Worm (Caenorhabditis elegans) whole organism, L4 larva: ENCODE results near the gene T05B11.4.
A peak's percentile ranks its signal among the peaks of the same experiment; 100 is the strongest.

Experiments used
- D1046.2 ChIP-seq: fragments of 200-800 bp; sonication (Bioruptor generic); IDR thresholded peaks from 2 replicates; pipeline ENCODE4 v1.3.6; 2022; ENCODE audit warnings: missing genetic modification characterization, missing compliant biosample characterization
- F37D6.2 ChIP-seq: sonication (generic microtip); optimal IDR thresholded peaks from 2 replicates; lab custom pipeline; 2016; ENCODE audit warnings: mild to moderate bottlenecking, missing genetic modification characterization, missing compliant biosample characterization
- R02D3.7 ChIP-seq: fragments of 150-350 bp; sonication (generic microtip); optimal IDR thresholded peaks from 3 replicates; lab custom pipeline; 2014; ENCODE audit warnings: missing biosample characterization, missing genetic modification characterization
- Y75B8A.6 ChIP-seq: fragments of 200-800 bp; sonication (Bioruptor generic); IDR thresholded peaks from 2 replicates; pipeline ENCODE4 v1.3.6; 2022; ENCODE audit warnings: missing genetic modification reagents, missing genetic modification characterization, missing compliant biosample characterization
- ama-1 ChIP-seq: fragments of 150-350 bp; optimal IDR thresholded peaks from 2 replicates; lab custom pipeline; 2014; ENCODE audit warnings: inconsistent platforms, mixed read lengths
- arid-1 ChIP-seq: fragments of 200-800 bp; sonication (Bioruptor generic); conservative IDR thresholded peaks from 2 replicates; pipeline ENCODE4 v1.3.6; 2022; ENCODE audit warnings: missing genetic modification reagents, missing genetic modification characterization, missing compliant biosample characterization
- attf-4 ChIP-seq: sonication (generic microtip); optimal IDR thresholded peaks from 3 replicates; lab custom pipeline; 2017; ENCODE audit warnings: missing biosample characterization, missing genetic modification characterization
- ceh-28 ChIP-seq: fragments of 150-350 bp; optimal IDR thresholded peaks from 2 replicates; lab custom pipeline; 2014; ENCODE audit warnings: missing biosample characterization, missing genetic modification reagents, missing genetic modification characterization
- ceh-62 ChIP-seq: sonication (generic microtip); optimal IDR thresholded peaks from 2 replicates; lab custom pipeline; 2017; ENCODE audit warnings: missing biosample characterization, missing genetic modification characterization
- ceh-82 ChIP-seq: sonication (generic microtip); optimal IDR thresholded peaks from 2 replicates; lab custom pipeline; 2017; ENCODE audit warnings: missing biosample characterization, missing genetic modification characterization
- daf-8 ChIP-seq: fragments of 200-800 bp; sonication (Bioruptor generic); IDR thresholded peaks from 2 replicates; pipeline ENCODE4 v1.3.6; 2022; ENCODE audit warnings: missing genetic modification characterization, missing compliant biosample characterization
- dmd-6 ChIP-seq: fragments of 200-800 bp; sonication (Bioruptor generic); IDR thresholded peaks from 2 replicates; pipeline ENCODE4 v1.3.6; 2022; ENCODE audit warnings: missing genetic modification reagents, missing genetic modification characterization, missing compliant biosample characterization
- dmd-8 ChIP-seq: fragments of 200-800 bp; sonication (Bioruptor generic); IDR thresholded peaks from 2 replicates; pipeline ENCODE4 v1.3.6; 2022; ENCODE audit warnings: missing genetic modification characterization, missing compliant biosample characterization
- dpl-1 ChIP-seq: fragments of 150-350 bp; optimal IDR thresholded peaks from 2 replicates; lab custom pipeline; 2014; ENCODE audit warnings: missing biosample characterization, missing genetic modification reagents, missing genetic modification characterization
- dve-1 ChIP-seq: sonication (generic microtip); optimal IDR thresholded peaks from 2 replicates; lab custom pipeline; 2017; ENCODE audit warnings: antibody characterized with exemption, mild to moderate bottlenecking, missing genetic modification characterization, missing compliant biosample characterization; ENCODE audit not compliant: insufficient read depth
- fkh-10 ChIP-seq: fragments of 150-350 bp; optimal IDR thresholded peaks from 2 replicates; lab custom pipeline; 2014; ENCODE audit warnings: missing biosample characterization, missing genetic modification reagents, missing genetic modification characterization
- hlh-11 ChIP-seq: fragments of 200-800 bp; sonication (Bioruptor generic); optimal IDR thresholded peaks from 2 replicates; lab custom pipeline; 2018; ENCODE audit warnings: mild to moderate bottlenecking, missing genetic modification characterization, missing compliant biosample characterization
- lim-7 ChIP-seq: fragments of 200-800 bp; sonication (Bioruptor generic); IDR thresholded peaks from 2 replicates; pipeline ENCODE4 v1.3.6; 2022; ENCODE audit warnings: missing genetic modification characterization, missing compliant biosample characterization
- lin-13 ChIP-seq: fragments of 150-350 bp; optimal IDR thresholded peaks from 2 replicates; lab custom pipeline; 2014; ENCODE audit warnings: missing biosample characterization, missing genetic modification reagents, missing genetic modification characterization
- lin-38 ChIP-seq: fragments of 200-800 bp; sonication (Bioruptor generic); IDR thresholded peaks from 2 replicates; pipeline ENCODE4 v1.3.6; 2022; ENCODE audit warnings: missing genetic modification reagents, missing genetic modification characterization, missing compliant biosample characterization
- lir-3 ChIP-seq: sonication (generic microtip); optimal IDR thresholded peaks from 2 replicates; lab custom pipeline; 2016; ENCODE audit warnings: mild to moderate bottlenecking, missing genetic modification characterization, missing compliant biosample characterization
- mep-1 ChIP-seq: fragments of 150-350 bp; sonication (generic microtip); optimal IDR thresholded peaks from 3 replicates; lab custom pipeline; 2014; ENCODE audit warnings: missing biosample characterization, missing genetic modification characterization
- mes-2 ChIP-seq: sonication (generic microtip); optimal IDR thresholded peaks from 2 replicates; lab custom pipeline; 2016; ENCODE audit warnings: missing genotype, mild to moderate bottlenecking, missing genetic modification characterization, missing compliant biosample characterization; ENCODE audit not compliant: poor library complexity, severe bottlenecking
- mxl-2 ChIP-seq: fragments of 200-800 bp; sonication (Bioruptor generic); conservative IDR thresholded peaks from 2 replicates; pipeline ENCODE4 v1.3.6; 2022; ENCODE audit warnings: missing genetic modification reagents, missing genetic modification characterization, missing compliant biosample characterization
- nhr-10 ChIP-seq: fragments of 150-350 bp; optimal IDR thresholded peaks from 2 replicates; lab custom pipeline; 2014; ENCODE audit warnings: missing biosample characterization, missing genetic modification characterization
- nhr-102 ChIP-seq: sonication (generic microtip); optimal IDR thresholded peaks from 2 replicates; lab custom pipeline; 2016; ENCODE audit warnings: mild to moderate bottlenecking, missing genetic modification characterization, moderate library complexity, missing compliant biosample characterization
- nhr-237 ChIP-seq: sonication (generic microtip); optimal IDR thresholded peaks from 2 replicates; lab custom pipeline; 2017; ENCODE audit warnings: missing biosample characterization, missing genetic modification characterization
- nhr-48 ChIP-seq: sonication (generic microtip); optimal IDR thresholded peaks from 2 replicates; lab custom pipeline; 2016; ENCODE audit warnings: mild to moderate bottlenecking, missing genetic modification characterization, missing compliant biosample characterization
- nhr-77 ChIP-seq: fragments of 150-350 bp; optimal IDR thresholded peaks from 2 replicates; lab custom pipeline; 2014; ENCODE audit warnings: missing biosample characterization, missing genetic modification characterization
- pha-4 ChIP-seq, 2 experiments: fragments of 150-350 bp in 1 of 2; fragments of 200-800 bp in 1 of 2; sonication (Bioruptor generic) in 1 of 2; IDR thresholded peaks in 1 of 2; optimal IDR thresholded peaks in 1 of 2; 2 replicates each; pipeline versions ENCODE4 v1.3.6 to Lab custom; 2014 to 2022; ENCODE audit warnings: missing genetic modification characterization in 2 of 2, missing genetic modification reagents in 2 of 2, missing biosample characterization in 1 of 2, missing compliant biosample characterization in 1 of 2
- pqm-1 ChIP-seq: sonication (generic microtip); optimal IDR thresholded peaks from 2 replicates; lab custom pipeline; 2017; ENCODE audit warnings: missing biosample characterization, missing genetic modification characterization
- snpc-1.2 ChIP-seq: fragments of 200-800 bp; sonication (Bioruptor generic); IDR thresholded peaks from 2 replicates; pipeline ENCODE4 v1.3.6; 2022; ENCODE audit warnings: missing genetic modification reagents, missing genetic modification characterization, missing compliant biosample characterization
- snpc-4 ChIP-seq: fragments of 150-350 bp; optimal IDR thresholded peaks from 2 replicates; lab custom pipeline; 2014; ENCODE audit warnings: missing biosample characterization, missing genetic modification characterization
- tra-1 ChIP-seq: fragments of 200-800 bp; sonication (Bioruptor generic); IDR thresholded peaks from 2 replicates; pipeline ENCODE4 v1.3.6; 2022; ENCODE audit warnings: missing genetic modification reagents, missing genetic modification characterization, missing compliant biosample characterization
- unc-130 ChIP-seq: sonication (generic microtip); optimal IDR thresholded peaks from 2 replicates; lab custom pipeline; 2016; ENCODE audit warnings: missing genetic modification reagents, missing genetic modification characterization, missing compliant biosample characterization
- unc-39 ChIP-seq: sonication (generic microtip); optimal IDR thresholded peaks from 2 replicates; lab custom pipeline; 2017; ENCODE audit warnings: missing biosample characterization, missing genetic modification characterization
- unc-62 ChIP-seq, 3 experiments: fragments of 150-350 bp in 1 of 3; sonication (generic microtip); optimal IDR thresholded peaks in 2 of 3; peaks in 1 of 3; 1 replicate in 1 of 3; 2 replicates in 2 of 3; lab custom pipeline; 2014 to 2017; ENCODE audit warnings: missing biosample characterization in 3 of 3, missing genetic modification characterization in 3 of 3, missing genetic modification reagents in 3 of 3, missing genotype in 1 of 3
- ztf-11 ChIP-seq: fragments of 150-350 bp; optimal IDR thresholded peaks from 2 replicates; lab custom pipeline; 2014; ENCODE audit warnings: missing biosample characterization, missing genetic modification characterization

The T05B11.4 gene

ce11 chrV:7744068-7744467, 10.4 kb downstream of the T05B11.4 start (continued):
- TF ChIP-seq unc-39 (tag; lab: Kevin White, UChicago), result no peak
- TF ChIP-seq fkh-10 (GFP tag; lab: Kevin White, UChicago), result no peak
- no peak for TF ChIP-seq lin-38 (GFP tag; lab: Robert Waterston, UW)
- TF ChIP-seq daf-8 (GFP tag; lab: Robert Waterston, UW), result no peak
- no peak for TF ChIP-seq ama-1 (lab: Kevin White, UChicago)
- TF ChIP-seq mep-1 (tag; lab: Kevin White, UChicago), result peak; percentile 53
- TF ChIP-seq nhr-77 (tag; lab: Kevin White, UChicago), result peak; percentile 25
- no peak for TF ChIP-seq nhr-237 (tag; lab: Kevin White, UChicago)
- no peak for TF ChIP-seq ceh-62 (tag; lab: Kevin White, UChicago)
- no peak for TF ChIP-seq F37D6.2
- TF ChIP-seq mes-2 (tag; lab: Kevin White, UChicago), result peak; percentile 29
- 0 out of 2 replicates have a peak, but pooled peaks have one; percentile 28 for TF ChIP-seq mxl-2
- TF ChIP-seq ceh-82 (tag; lab: Kevin White, UChicago), result no peak
- no peak for TF ChIP-seq ztf-11
- TF ChIP-seq dmd-8 (GFP tag; lab: Robert Waterston, UW), result no peak
- TF ChIP-seq Y75B8A.6 (GFP tag; lab: Robert Waterston, UW), result no peak
- TF ChIP-seq snpc-4 (tag; lab: Kevin White, UChicago), result no peak
- no peak for TF ChIP-seq attf-4 (tag; lab: Kevin White, UChicago)
- TF ChIP-seq unc-130, result no peak
- peak; percentile 85 for TF ChIP-seq nhr-102 (tag; lab: Kevin White, UChicago)
- TF ChIP-seq dve-1, result peak; percentile 97
- no peak for TF ChIP-seq arid-1 (GFP tag; lab: Robert Waterston, UW)
- TF ChIP-seq nhr-48, result peak; percentile 88
- TF ChIP-seq nhr-10, result no peak
- TF ChIP-seq ceh-28 (tag; lab: Kevin White, UChicago), result no peak
- TF ChIP-seq lir-3, result no peak

- peak; percentile 13 for TF ChIP-seq hlh-11
- peak; percentile 83 for TF ChIP-seq dmd-6 (GFP tag; lab: Robert Waterston, UW)
- TF ChIP-seq pha-4 (GFP tag; IDR thresholded peaks at IDR 0.05; lab: Robert Waterston, UW), result no peak
- no peak for TF ChIP-seq pha-4 (tag; optimal IDR thresholded peaks at IDR 0.05; lab: Kevin White, UChicago)
- peak; percentile 30 for TF ChIP-seq dve-1
- TF ChIP-seq tra-1 (GFP tag; lab: Robert Waterston, UW), result peak; percentile 85
Observed at ce11 chrV:7742485-7742959, 11.9 kb downstream of the T05B11.4 start, which contains the start of gene fbxl-5. TSS of gene fbxl-5 (plus strand) at chrV:7742909.

DNA sequence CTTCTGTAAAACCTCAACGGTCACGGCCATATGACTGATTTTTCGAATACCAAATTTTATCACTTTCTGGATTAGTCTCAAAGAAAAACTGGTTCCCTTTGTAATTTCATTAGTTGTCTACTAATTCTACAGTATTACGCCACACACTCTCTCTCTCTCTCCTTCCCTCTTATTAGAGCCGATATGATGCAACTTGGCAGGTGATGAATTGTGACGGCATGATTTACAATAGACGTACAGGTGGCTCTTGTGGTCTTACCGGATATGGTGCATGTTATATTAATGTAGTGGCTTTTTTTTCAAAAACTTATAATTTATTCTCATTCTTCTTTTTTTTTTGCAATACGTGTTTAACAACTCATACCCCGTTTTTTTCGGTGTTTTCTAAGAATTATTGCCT, 12.5 kb downstream of the T05B11.4 start:
- TF ChIP-seq lin-13 (GFP tag; lab: Kevin White, UChicago) (no peak), D1046.2 (no peak), hlh-11 (no peak), snpc-1.2 (GFP tag; lab: Robert Waterston, UW) (no peak), unc-62 (GFP tag; optimal IDR thresholded peaks at IDR 0.05 in 1 of 2; lab: Kevin White, UChicago) (no peak), unc-62 (tag; optimal IDR thresholded peaks at IDR 0.05; lab: Kevin White, UChicago) (no peak), mxl-2 (no peak), R02D3.7 (tag; lab: Kevin White, UChicago) (no peak), dpl-1 (GFP tag; lab: Kevin White, UChicago) (no peak), pqm-1 (tag; lab: Kevin White, UChicago) (no peak), lim-7 (GFP tag; lab: Robert Waterston, UW) (no peak)
